Fruit fly (Drosophila melanogaster): ENCODE measurements around the gene sloth1.

The sloth1 gene

DNA sequence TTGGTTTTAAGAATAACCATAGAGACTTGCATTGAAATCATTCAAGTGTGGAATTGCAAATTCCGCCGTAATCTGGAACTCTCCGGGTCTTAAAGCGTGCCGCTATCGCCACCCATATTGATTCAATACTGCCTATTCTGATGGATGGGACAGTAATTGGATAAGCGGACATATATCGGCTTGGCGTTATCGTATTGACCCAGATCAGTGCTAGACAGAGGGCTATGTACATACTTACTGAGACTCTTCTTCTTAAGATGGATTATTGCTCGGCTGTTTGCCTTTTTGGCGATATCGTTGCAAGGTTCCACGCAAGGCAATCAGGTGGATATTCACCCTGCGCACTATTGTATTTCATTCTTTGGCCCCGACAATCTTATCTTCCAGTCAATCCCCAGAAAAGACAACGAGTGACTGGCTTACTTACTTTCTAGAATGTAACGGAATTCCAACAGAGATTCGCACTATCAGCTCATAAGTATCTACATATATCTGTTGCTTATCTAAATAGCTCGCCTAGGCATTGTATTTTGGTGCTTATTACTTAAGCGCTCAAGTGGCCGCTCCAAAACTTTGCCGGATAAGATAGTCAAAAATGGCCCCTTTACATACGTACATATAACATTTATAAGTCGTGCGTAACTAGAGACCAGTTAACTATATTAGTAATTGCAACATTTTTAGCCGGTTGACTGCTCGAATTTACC is 16.5 kb upstream of the sloth1 start (continued):
- TF ChIP-seq CG11294 (GFP tag; IDR thresholded peaks at IDR 0.05) = no peak
- peak; percentile 51 for TF ChIP-seq svp (GFP tag)
- TF ChIP-seq Eip78C (GFP tag) = peak; percentile 42
- TF ChIP-seq Eip93F (GFP tag; optimal IDR thresholded peaks at IDR 0.05) = no peak
- TF ChIP-seq CG6854 (GFP tag; optimal IDR thresholded peaks at IDR 0.05) = no peak
- peak; percentile 30 for TF ChIP-seq spab (GFP tag; optimal IDR thresholded peaks at IDR 0.05)
- TF ChIP-seq Hr4 (GFP tag; optimal IDR thresholded peaks at IDR 0.05) = no peak
- no peak for TF ChIP-seq CG15336 (GFP tag; IDR thresholded peaks at IDR 0.05)
- peak; percentile 41 for TF ChIP-seq CG6808 (GFP tag; optimal IDR thresholded peaks at IDR 0.05)
- no peak for TF ChIP-seq CG8319 (GFP tag; optimal IDR thresholded peaks at IDR 0.05)
- TF ChIP-seq topi (GFP tag; optimal IDR thresholded peaks at IDR 0.05) = no peak
- TF ChIP-seq CG11902 (GFP tag; optimal IDR thresholded peaks at IDR 0.05) = no peak
- TF ChIP-seq Blimp-1 (GFP tag; optimal IDR thresholded peaks at IDR 0.05) = no peak
- no peak for TF ChIP-seq esn (GFP tag; optimal IDR thresholded peaks at IDR 0.05)
- peak; percentile 14 to 59 for TF ChIP-seq ss (GFP tag; optimal IDR thresholded peaks at IDR 0.05)
- TF ChIP-seq fd85E (GFP tag; optimal IDR thresholded peaks at IDR 0.05) = no peak
- no peak for TF ChIP-seq CG32006 (GFP tag; optimal IDR thresholded peaks at IDR 0.05)
- peak; percentile 31 for TF ChIP-seq CG8632 (GFP tag; optimal IDR thresholded peaks at IDR 0.05)
- no peak for TF ChIP-seq CG4318 (GFP tag; optimal IDR thresholded peaks at IDR 0.05)
- TF ChIP-seq vri (GFP tag; optimal IDR thresholded peaks at IDR 0.05) = no peak
- TF ChIP-seq achi (GFP tag; optimal IDR thresholded peaks at IDR 0.05) = no peak
- no peak for TF ChIP-seq Hr38 (GFP tag; optimal IDR thresholded peaks at IDR 0.05)

DNA sequence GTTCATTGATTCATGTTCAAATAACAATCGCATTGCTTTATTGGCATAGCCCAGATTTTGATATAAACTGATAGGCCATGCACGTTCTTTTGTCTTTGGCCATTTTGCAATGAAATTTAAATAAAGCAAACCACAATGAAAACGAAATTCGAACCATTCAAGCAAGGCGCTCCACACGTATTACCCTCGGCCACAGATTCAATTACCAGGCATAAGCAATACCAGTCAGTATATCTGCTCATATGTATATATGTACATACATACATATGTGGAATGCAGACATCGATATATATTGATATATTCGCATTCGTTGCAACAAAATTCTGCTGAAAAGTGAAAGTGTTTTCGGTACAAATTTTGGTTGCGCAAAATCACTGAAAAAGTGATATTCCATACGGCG is 15.9 kb upstream of the sloth1 start:
- TF ChIP-seq CG8319 (GFP tag; optimal IDR thresholded peaks at IDR 0.05) = no peak
- TF ChIP-seq Eip93F (GFP tag; optimal IDR thresholded peaks at IDR 0.05) = no peak
- peak; percentile 40 for TF ChIP-seq svp (GFP tag)
- TF ChIP-seq Eip78C (GFP tag) = peak; percentile 42
- TF ChIP-seq CG6808 (GFP tag; optimal IDR thresholded peaks at IDR 0.05) = no peak
- peak; percentile 28 for TF ChIP-seq Blimp-1 (GFP tag; optimal IDR thresholded peaks at IDR 0.05)

- TF ChIP-seq Hr39 (GFP tag; optimal IDR thresholded peaks at IDR 0.05) (peak; percentile 6), Met (GFP tag; optimal IDR thresholded peaks at IDR 0.05) (peak; percentile 11), Eip78C (GFP tag) (peak; percentile 54), CG11294 (GFP tag; IDR thresholded peaks at IDR 0.05) (no peak)
Measured at dm6 chrX:6996130-6996529, 15.0 kb upstream of the sloth1 start.

- TF ChIP-seq Blimp-1 (GFP tag; optimal IDR thresholded peaks at IDR 0.05) (peak; percentile 1), salr (GFP tag; optimal IDR thresholded peaks at IDR 0.05) (no peak), vri (GFP tag; optimal IDR thresholded peaks at IDR 0.05) (no peak), OdsH (GFP tag; optimal IDR thresholded peaks at IDR 0.05) (no peak)
Measured at dm6 chrX:6996965-6997652, 14.0 kb upstream of the sloth1 start.

DNA sequence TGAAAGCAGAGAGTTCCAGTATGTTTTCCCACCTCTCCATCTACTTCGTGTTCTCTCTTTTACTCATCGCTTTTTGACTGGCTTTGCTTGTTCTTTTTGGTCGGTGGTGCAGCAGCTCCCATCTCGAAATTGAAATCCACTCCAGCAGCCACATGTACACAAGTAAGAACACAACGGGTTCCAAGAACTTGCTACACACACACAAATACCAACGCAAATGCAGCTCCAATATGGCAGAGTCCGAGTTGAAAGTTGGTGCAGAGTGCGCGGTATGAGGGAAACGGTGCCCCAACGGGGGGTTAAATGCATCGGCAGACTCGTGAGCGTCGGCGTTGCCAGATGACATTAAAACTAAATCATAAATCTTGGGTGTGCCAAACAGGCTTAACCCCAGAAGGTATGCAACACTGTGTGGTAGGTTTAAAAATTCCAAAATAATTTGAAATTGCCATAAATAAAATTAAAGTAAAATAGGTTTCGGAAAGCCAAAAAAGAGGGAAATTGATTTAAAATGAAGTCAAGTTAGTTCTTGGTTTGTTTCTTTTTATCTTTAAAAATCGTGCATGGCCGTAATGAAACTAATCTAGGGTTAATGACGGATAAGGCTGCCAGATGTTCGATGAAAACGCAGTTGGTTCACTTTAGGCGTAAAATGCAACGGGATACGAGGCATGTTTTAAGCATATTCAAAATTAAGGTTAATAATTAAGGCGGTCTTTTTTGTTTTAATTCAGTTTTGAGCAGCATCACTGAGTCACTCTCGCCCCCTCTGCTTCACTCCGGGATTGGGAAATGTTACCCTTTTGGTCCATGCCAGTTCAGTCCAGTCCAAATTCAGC is 13.3 kb upstream of the sloth1 start:
- TF ChIP-seq Ets96B (tag; optimal IDR thresholded peaks at IDR 0.05) (peak; percentile 90), CG6163 (GFP tag; IDR thresholded peaks at IDR 0.05) (peak; percentile 83), CG31627 (GFP tag; optimal IDR thresholded peaks at IDR 0.05) (peak; percentile 85), vri (GFP tag; optimal IDR thresholded peaks at IDR 0.05) (peak; percentile 18), CG11294 (GFP tag; IDR thresholded peaks at IDR 0.05) (peak; percentile 56; the same call in 1 of the 2 replicates), CG10669 (GFP tag; optimal IDR thresholded peaks at IDR 0.05) (peak; percentile 89), dsx (GFP tag; optimal IDR thresholded peaks at IDR 0.05; ENCODE audit: poor library complexity, severe bottlenecking) (peak; percentile 82), lz (GFP tag; optimal IDR thresholded peaks at IDR 0.05) (peak; percentile 88), CG3032 (tag; optimal IDR thresholded peaks at IDR 0.05) (peak; percentile 91), Sox15 (GFP tag; optimal IDR thresholded peaks at IDR 0.05) (peak; percentile 84), ss (GFP tag; optimal IDR thresholded peaks at IDR 0.05) (peak; percentile 43 to 79), Lpt (GFP tag; optimal IDR thresholded peaks at IDR 0.05) (peak; percentile 46), Hr39 (GFP tag; optimal IDR thresholded peaks at IDR 0.05) (peak; percentile 89), achi (GFP tag; optimal IDR thresholded peaks at IDR 0.05) (peak; percentile 87), CG6276 (GFP tag; optimal IDR thresholded peaks at IDR 0.05) (peak; percentile 54), CG6808 (GFP tag; optimal IDR thresholded peaks at IDR 0.05) (peak; percentile 82), fd59A (GFP tag; optimal IDR thresholded peaks at IDR 0.05) (peak; percentile 88), CG11762 (GFP tag; optimal IDR thresholded peaks at IDR 0.05; ENCODE audit: insufficient read depth) (peak; percentile 81), Blimp-1 (GFP tag; optimal IDR thresholded peaks at IDR 0.05) (peak; percentile 20)
